Fruit fly (Drosophila melanogaster) whole organism, embryonic: Measurements from ENCODE around the gene CCDC53.

Experiments
- Abd-B ChIP-seq: fragments of 200-800 bp; sonication (Bioruptor generic); optimal IDR thresholded peaks from 2 replicates; lab custom pipeline; 2018; ENCODE audit warnings: missing biosample characterization, mild to moderate bottlenecking, missing genetic modification characterization, moderate library complexity
- Blimp-1 ChIP-seq: fragments of 200-800 bp; sonication (Bioruptor generic); optimal IDR thresholded peaks from 3 replicates; lab custom pipeline; 2018; ENCODE audit warnings: missing biosample characterization, missing genetic modification characterization, mild to moderate bottlenecking, moderate library complexity, missing genetic modification reagents
- CG10959 ChIP-seq: fragments of 200-800 bp; sonication (Bioruptor generic); IDR thresholded peaks from 2 replicates; pipeline ENCODE4 v1.3.6; 2022; ENCODE audit warnings: missing biosample characterization, missing genetic modification characterization
- CG11085 ChIP-seq: fragments of 200-800 bp; sonication (Bioruptor generic); IDR thresholded peaks from 2 replicates; pipeline ENCODE4 v1.3.6; 2022; ENCODE audit warnings: missing biosample characterization, missing genetic modification characterization
- CG15269 ChIP-seq: fragments of 200-800 bp; sonication (Bioruptor generic); optimal IDR thresholded peaks from 2 replicates; lab custom pipeline; 2018; ENCODE audit warnings: missing biosample characterization, mild to moderate bottlenecking, missing genetic modification characterization, moderate library complexity
- CG15479 ChIP-seq: fragments of 200-800 bp; sonication (Bioruptor generic); optimal IDR thresholded peaks from 3 replicates; lab custom pipeline; 2019; ENCODE audit warnings: missing biosample characterization, mild to moderate bottlenecking, missing genetic modification characterization, moderate library complexity
- CG1647 ChIP-seq: fragments of 200-800 bp; sonication (Bioruptor generic); optimal IDR thresholded peaks from 3 replicates; lab custom pipeline; 2016; ENCODE audit warnings: missing biosample characterization, missing genetic modification characterization
- CG16779 ChIP-seq: fragments of 200-800 bp; sonication (Bioruptor generic); IDR thresholded peaks from 2 replicates; pipeline ENCODE4 v1.3.6; 2022; ENCODE audit warnings: missing biosample characterization, missing genetic modification characterization
- CG18619 ChIP-seq: fragments of 200-800 bp; sonication (Bioruptor generic); optimal IDR thresholded peaks from 3 replicates; lab custom pipeline; 2017; ENCODE audit warnings: missing biosample characterization, mild to moderate bottlenecking, missing genetic modification characterization
- CG3838 ChIP-seq: fragments of 200-800 bp; sonication (Bioruptor generic); optimal IDR thresholded peaks from 3 replicates; lab custom pipeline; 2016; ENCODE audit warnings: missing biosample characterization, missing genetic modification characterization
- CG3847 ChIP-seq: fragments of 200-800 bp; sonication (Bioruptor generic); IDR thresholded peaks from 2 replicates; pipeline ENCODE4 v1.3.6; 2022; ENCODE audit warnings: missing biosample characterization, missing genetic modification characterization
- CG3995 ChIP-seq: fragments of 200-800 bp; sonication (Bioruptor generic); optimal IDR thresholded peaks from 3 replicates; lab custom pipeline; 2016; ENCODE audit warnings: missing biosample characterization, missing genetic modification characterization
- CG6254 ChIP-seq: fragments of 200-800 bp; sonication (Bioruptor generic); optimal IDR thresholded peaks from 3 replicates; lab custom pipeline; 2017; ENCODE audit warnings: mild to moderate bottlenecking, missing biosample characterization, missing genetic modification reagents, missing genetic modification characterization
- CG7786 ChIP-seq: fragments of 200-800 bp; sonication (Bioruptor generic); optimal IDR thresholded peaks from 2 replicates; lab custom pipeline; 2016; ENCODE audit warnings: missing biosample characterization, missing genetic modification characterization
- CG9797 ChIP-seq: fragments of 200-800 bp; sonication (Bioruptor generic); optimal IDR thresholded peaks from 3 replicates; lab custom pipeline; 2018; ENCODE audit warnings: missing biosample characterization, mild to moderate bottlenecking, missing genetic modification characterization
- CG9932 ChIP-seq: fragments of 200-800 bp; sonication (Bioruptor generic); IDR thresholded peaks from 2 replicates; pipeline ENCODE4 v1.3.6; 2022; ENCODE audit warnings: missing biosample characterization, missing genetic modification characterization
- Dad ChIP-seq: fragments of 200-800 bp; sonication (Bioruptor generic); optimal IDR thresholded peaks from 3 replicates; lab custom pipeline; 2016; ENCODE audit warnings: missing biosample characterization, missing genetic modification characterization
- Dll ChIP-seq: fragments of 200-800 bp; sonication (Bioruptor generic); IDR thresholded peaks from 4 replicates; pipeline ENCODE4 v1.3.6; 2022; ENCODE audit warnings: missing biosample characterization, missing genetic modification characterization; ENCODE audit not compliant: partially characterized antibody
- Doc2 ChIP-seq: fragments of 200-800 bp; sonication (Bioruptor generic); IDR thresholded peaks from 2 replicates; pipeline ENCODE4 v1.3.6; 2022; ENCODE audit warnings: missing biosample characterization, missing genetic modification characterization
- Dp ChIP-seq: fragments of 200-800 bp; sonication (Bioruptor generic); optimal IDR thresholded peaks from 2 replicates; lab custom pipeline; 2018; ENCODE audit warnings: missing biosample characterization, mild to moderate bottlenecking, missing genetic modification characterization, moderate library complexity
- Fer3 ChIP-seq: fragments of 200-800 bp; sonication (Bioruptor generic); optimal IDR thresholded peaks from 2 replicates; lab custom pipeline; 2018; ENCODE audit warnings: missing biosample characterization, mild to moderate bottlenecking, missing genetic modification characterization, moderate library complexity
- HHEX ChIP-seq: fragments of 200-800 bp; sonication (Bioruptor generic); optimal IDR thresholded peaks from 3 replicates; lab custom pipeline; 2017; ENCODE audit warnings: missing biosample characterization, mild to moderate bottlenecking, missing genetic modification characterization, missing genetic modification reagents
- Hey ChIP-seq: fragments of 200-800 bp; sonication (Bioruptor generic); optimal IDR thresholded peaks from 3 replicates; lab custom pipeline; 2018; ENCODE audit warnings: missing biosample characterization, mild to moderate bottlenecking, missing genetic modification characterization
- Hmr ChIP-seq: fragments of 200-800 bp; sonication (Bioruptor generic); optimal IDR thresholded peaks from 3 replicates; lab custom pipeline; 2017; ENCODE audit warnings: mild to moderate bottlenecking, missing biosample characterization, missing genetic modification reagents, missing genetic modification characterization
- NK7.1 ChIP-seq: fragments of 200-800 bp; sonication (Bioruptor generic); optimal IDR thresholded peaks from 3 replicates; lab custom pipeline; 2016; ENCODE audit warnings: missing biosample characterization, missing genetic modification characterization
- Neu2 ChIP-seq: fragments of 200-800 bp; sonication (Bioruptor generic); optimal IDR thresholded peaks from 3 replicates; lab custom pipeline; 2016; ENCODE audit warnings: missing biosample characterization, missing genetic modification characterization, borderline replicate concordance
- Opbp ChIP-seq: fragments of 200-800 bp; sonication (Bioruptor generic); IDR thresholded peaks from 3 replicates; pipeline ENCODE4 v1.3.6; 2022; ENCODE audit warnings: missing biosample characterization, missing genetic modification characterization; ENCODE audit not compliant: partially characterized antibody
- Rx ChIP-seq: fragments of 200-800 bp; sonication (Bioruptor generic); IDR thresholded peaks from 2 replicates; pipeline ENCODE4 v1.3.6; 2022; ENCODE audit warnings: missing biosample characterization, missing genetic modification characterization
- ac ChIP-seq: fragments of 200-800 bp; sonication (Bioruptor generic); optimal IDR thresholded peaks from 3 replicates; lab custom pipeline; 2017; ENCODE audit warnings: missing biosample characterization, mild to moderate bottlenecking, missing genetic modification characterization
- cwo ChIP-seq: fragments of 200-800 bp; sonication (Bioruptor generic); optimal IDR thresholded peaks from 3 replicates; lab custom pipeline; 2017; ENCODE audit warnings: missing biosample characterization, missing genetic modification characterization, mild to moderate bottlenecking, moderate library complexity, missing genetic modification reagents
- da ChIP-seq: fragments of 200-800 bp; sonication (Bioruptor generic); optimal IDR thresholded peaks from 2 replicates; lab custom pipeline; 2016; ENCODE audit warnings: missing biosample characterization, missing genetic modification characterization
- dan ChIP-seq: fragments of 200-800 bp; sonication (Bioruptor generic); IDR thresholded peaks from 2 replicates; pipeline ENCODE4 v1.3.6; 2022; ENCODE audit warnings: missing biosample characterization, missing genetic modification characterization
- dati ChIP-seq: fragments of 200-800 bp; sonication (Bioruptor generic); IDR thresholded peaks from 2 replicates; pipeline ENCODE4 v1.3.6; 2022; ENCODE audit warnings: missing biosample characterization, missing genetic modification characterization
- dmrt99B ChIP-seq: fragments of 200-800 bp; sonication (Bioruptor generic); optimal IDR thresholded peaks from 2 replicates; lab custom pipeline; 2018; ENCODE audit warnings: missing biosample characterization, mild to moderate bottlenecking, missing genetic modification characterization, moderate library complexity
- emc ChIP-seq: fragments of 200-800 bp; sonication (Bioruptor generic); optimal IDR thresholded peaks from 2 replicates; lab custom pipeline; 2016; ENCODE audit warnings: missing biosample characterization, missing genetic modification characterization
- fd102C ChIP-seq: fragments of 200-800 bp; sonication (Bioruptor generic); optimal IDR thresholded peaks from 2 replicates; lab custom pipeline; 2018; ENCODE audit warnings: missing biosample characterization, mild to moderate bottlenecking, missing genetic modification characterization, moderate library complexity
- fd3F ChIP-seq: fragments of 200-800 bp; sonication (Bioruptor generic); optimal IDR thresholded peaks from 2 replicates; lab custom pipeline; 2018; ENCODE audit warnings: missing biosample characterization, mild to moderate bottlenecking, missing genetic modification characterization, moderate library complexity
- gem ChIP-seq: fragments of 200-800 bp; sonication (Bioruptor generic); optimal IDR thresholded peaks from 2 replicates; lab custom pipeline; 2019; ENCODE audit warnings: missing biosample characterization, mild to moderate bottlenecking, missing genetic modification characterization, moderate library complexity
- hth ChIP-seq: fragments of >200 bp; optimal IDR thresholded peaks from 2 replicates; lab custom pipeline; 2017; ENCODE audit warnings: inconsistent platforms
- jumu ChIP-seq: fragments of 200-800 bp; sonication (Bioruptor generic); optimal IDR thresholded peaks from 3 replicates; lab custom pipeline; 2016; ENCODE audit warnings: missing biosample characterization, missing genetic modification characterization
- onecut ChIP-seq: fragments of 200-800 bp; sonication (Bioruptor generic); IDR thresholded peaks from 2 replicates; pipeline ENCODE4 v1.3.6; 2022; ENCODE audit warnings: missing biosample characterization, missing genetic modification characterization
- pfk ChIP-seq: fragments of 200-800 bp; sonication (Bioruptor generic); optimal IDR thresholded peaks from 2 replicates; lab custom pipeline; 2018; ENCODE audit warnings: missing biosample characterization, mild to moderate bottlenecking, missing genetic modification characterization, moderate library complexity
- so ChIP-seq: fragments of 200-800 bp; sonication (Bioruptor generic); IDR thresholded peaks from 3 replicates; pipeline ENCODE4 v1.3.6; 2022; ENCODE audit warnings: missing biosample characterization, missing genetic modification characterization
- sqz ChIP-seq: fragments of 200-800 bp; sonication (Bioruptor generic); optimal IDR thresholded peaks from 3 replicates; lab custom pipeline; 2018; ENCODE audit warnings: missing biosample characterization, mild to moderate bottlenecking, missing genetic modification characterization
- stwl ChIP-seq: fragments of 200-800 bp; sonication (Bioruptor generic); optimal IDR thresholded peaks from 3 replicates; lab custom pipeline; 2018; ENCODE audit warnings: missing biosample characterization, mild to moderate bottlenecking, missing genetic modification characterization, moderate library complexity
- tll ChIP-seq, 2 experiments: fragments of 200-800 bp in 1 of 2; fragments of >200 bp in 1 of 2; sonication (Bioruptor generic) in 1 of 2; optimal IDR thresholded peaks; 2 replicates each; lab custom pipeline; 2017 to 2019; ENCODE audit warnings: missing biosample characterization in 2 of 2, missing genetic modification characterization in 2 of 2, mild to moderate bottlenecking in 1 of 2, moderate library complexity in 1 of 2
- trh ChIP-seq: fragments of 200-800 bp; sonication (Bioruptor generic); optimal IDR thresholded peaks from 2 replicates; lab custom pipeline; 2016; ENCODE audit warnings: missing biosample characterization, missing genetic modification characterization
- unpg ChIP-seq: fragments of 200-800 bp; sonication (Bioruptor generic); optimal IDR thresholded peaks from 3 replicates; lab custom pipeline; 2018; ENCODE audit warnings: missing biosample characterization, mild to moderate bottlenecking, missing genetic modification characterization, moderate library complexity
- z ChIP-seq: fragments of 200-800 bp; sonication (Bioruptor generic); IDR thresholded peaks from 3 replicates; pipeline ENCODE4 v1.3.6; 2022; ENCODE audit warnings: missing biosample characterization, missing genetic modification characterization
- zfh2 ChIP-seq: fragments of 200-800 bp; sonication (Bioruptor generic); optimal IDR thresholded peaks from 2 replicates; lab custom pipeline; 2016; ENCODE audit warnings: missing biosample characterization, missing genetic modification characterization

CCDC53 gene

DNA sequence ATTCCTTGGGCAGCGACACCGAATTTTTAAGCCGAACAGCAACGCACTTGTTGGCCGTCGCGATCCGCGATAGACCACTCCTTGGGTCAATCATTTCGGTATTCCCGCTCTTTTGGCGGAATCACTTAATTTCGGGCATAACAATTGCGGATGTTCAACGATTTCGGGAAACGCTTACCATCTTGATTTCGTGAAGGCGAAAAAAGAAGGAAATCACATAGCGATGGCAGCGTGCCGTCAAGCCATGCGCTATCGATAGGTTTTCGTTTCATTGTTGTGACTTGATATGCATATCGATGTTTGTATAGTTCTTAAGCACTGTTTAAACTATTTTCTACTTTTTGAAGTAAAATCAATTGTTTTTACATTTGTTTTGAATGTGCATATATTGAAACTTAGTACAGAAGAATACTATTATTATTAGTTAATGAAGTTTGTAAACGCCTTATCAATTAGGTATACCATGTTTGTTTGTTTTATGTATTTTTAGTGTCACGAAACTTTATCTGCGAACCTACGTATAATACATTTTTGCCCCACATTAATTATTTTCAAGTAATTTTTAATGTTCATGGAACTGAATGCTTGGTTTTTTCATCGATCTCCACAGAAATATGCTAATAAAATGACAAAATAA lies 1.9 kb downstream of the CCDC53 start, which contains the start of gene RpL36A (continued):
- TF ChIP-seq cwo (GFP tag; lab: Kevin White, UChicago) (no peak), dan (GFP tag; lab: Robert Waterston, UW) (no peak), Hmr (GFP tag; lab: Kevin White, UChicago) (peak; percentile 78), CG7786 (peak; percentile 35), dmrt99B (no peak), CG3995 (peak; percentile 90), CG1647 (GFP tag; lab: Kevin White, UChicago) (no peak), CG15269 (tag; lab: Kevin White, UChicago) (no peak), unpg (peak; percentile 64), da (GFP tag; lab: Kevin White, UChicago) (peak; percentile 35), Rx (no peak), CG9797 (peak; percentile 3), so (GFP tag; lab: Robert Waterston, UW) (peak; percentile 76; the same call in 2 of the 3 replicates), CG3847 (GFP tag; lab: Robert Waterston, UW) (peak; percentile 50), CG6254 (GFP tag; lab: Kevin White, UChicago) (no peak), zfh2 (GFP tag; lab: Kevin White, UChicago) (peak; percentile 47), Doc2 (GFP tag; lab: Robert Waterston, UW) (no peak), tll (GFP tag; optimal IDR thresholded peaks at IDR 0.05; lab: Kevin White, UChicago) (no peak), Neu2 (GFP tag; lab: Kevin White, UChicago) (no peak), trh (peak; percentile 6), CG10959 (no peak; the same call in 1 of the 2 replicates), Blimp-1 (GFP tag; lab: Kevin White, UChicago) (no peak), gem (no peak), CG16779 (GFP tag; lab: Robert Waterston, UW) (no peak), jumu (GFP tag; lab: Kevin White, UChicago) (no peak), hth (no peak), emc (peak; percentile 30), sqz (no peak), CG3838 (no peak), CG9932 (GFP tag; lab: Robert Waterston, UW) (peak; percentile 75), HHEX (peak; percentile 54), fd102C (no peak), Dp (GFP tag; lab: Kevin White, UChicago) (peak; percentile 22), fd3F (GFP tag; lab: Kevin White, UChicago) (peak; percentile 43), dati (GFP tag; lab: Robert Waterston, UW) (no peak), Abd-B (no peak), Hey (tag; lab: Kevin White, UChicago) (no peak), Fer3 (tag; lab: Kevin White, UChicago) (peak; percentile 68), z (no peak), Opbp (peak; percentile 94), ac (GFP tag; lab: Kevin White, UChicago) (peak; percentile 27), NK7.1 (GFP tag; lab: Kevin White, UChicago) (peak; percentile 42), Dad (GFP tag; lab: Kevin White, UChicago) (peak; percentile 20), CG11085 (peak; percentile 43; the same call in 1 of the 2 replicates), stwl (tag; lab: Kevin White, UChicago) (no peak), CG18619 (peak; percentile 70), onecut (GFP tag; lab: Robert Waterston, UW) (peak; percentile 69), Dll (GFP tag; lab: Robert Waterston, UW) (peak; percentile 80), CG15479 (GFP tag; lab: Kevin White, UChicago) (no peak), pfk (GFP tag; lab: Kevin White, UChicago) (peak; percentile 61)
